Worm (Caenorhabditis elegans): ENCODE measurements around the gene T27D12.6.

Gene T27D12.6

ce11 chrII:11835208-11835607 lies at the start of gene T27D12.6:
Gene T27D12.6, plus strand, starts transcription at chrII:11835508.
- TF ChIP-seq W03F9.2 (tag; optimal IDR thresholded peaks at IDR 0.05) (no peak), him-1 (tag; optimal IDR thresholded peaks at IDR 0.05) (no peak), dao-5 (tag; optimal IDR thresholded peaks at IDR 0.05) (no peak)

- TF ChIP-seq him-1 (tag; optimal IDR thresholded peaks at IDR 0.05) (no peak), dao-5 (tag; optimal IDR thresholded peaks at IDR 0.05) (no peak), W03F9.2 (tag; optimal IDR thresholded peaks at IDR 0.05) (no peak)
Measured at ce11 chrII:11788025-11788424, 47.3 kb upstream of the T27D12.6 start.

- no peak for TF ChIP-seq him-1 (tag; optimal IDR thresholded peaks at IDR 0.05)
- TF ChIP-seq dao-5 (tag; optimal IDR thresholded peaks at IDR 0.05), result no peak
- no peak for TF ChIP-seq W03F9.2 (tag; optimal IDR thresholded peaks at IDR 0.05)
Measured at ce11 chrII:11790458-11790857, 44.9 kb upstream of the T27D12.6 start, which contains the start of gene F43G6.4. Gene F43G6.4, plus strand, starts transcription at chrII:11790758.

- no peak for TF ChIP-seq him-1 (tag; optimal IDR thresholded peaks at IDR 0.05)
- no peak for TF ChIP-seq W03F9.2 (tag; optimal IDR thresholded peaks at IDR 0.05)
- TF ChIP-seq dao-5 (tag; optimal IDR thresholded peaks at IDR 0.05), result no peak
Measured at ce11 chrII:11794392-11794791, 40.9 kb upstream of the T27D12.6 start.

- TF ChIP-seq him-1 (tag; optimal IDR thresholded peaks at IDR 0.05) (no peak), W03F9.2 (tag; optimal IDR thresholded peaks at IDR 0.05) (no peak), dao-5 (tag; optimal IDR thresholded peaks at IDR 0.05) (no peak)
Measured at ce11 chrII:11797194-11797593, 38.1 kb upstream of the T27D12.6 start.

- TF ChIP-seq dao-5 (tag; optimal IDR thresholded peaks at IDR 0.05) (no peak), W03F9.2 (tag; optimal IDR thresholded peaks at IDR 0.05) (no peak), him-1 (tag; optimal IDR thresholded peaks at IDR 0.05) (no peak)
Measured at ce11 chrII:11798737-11799136, 36.6 kb upstream of the T27D12.6 start, which contains the start of gene hda-5. Gene hda-5, plus strand, starts transcription at chrII:11799037.

ce11 chrII:11802451-11802850 lies 32.9 kb upstream of the T27D12.6 start, which contains the start of gene F43G6.17:
Gene F43G6.17, plus strand, starts transcription at chrII:11802751.
- TF ChIP-seq dao-5 (tag; optimal IDR thresholded peaks at IDR 0.05) (no peak), him-1 (tag; optimal IDR thresholded peaks at IDR 0.05) (no peak), W03F9.2 (tag; optimal IDR thresholded peaks at IDR 0.05) (no peak)

ce11 chrII:11806256-11806655 lies 29.1 kb upstream of the T27D12.6 start, which contains the start of gene jmjd-1.1:
Gene jmjd-1.1, plus strand, starts transcription at chrII:11806556.
- TF ChIP-seq dao-5 (tag; optimal IDR thresholded peaks at IDR 0.05) (no peak), W03F9.2 (tag; optimal IDR thresholded peaks at IDR 0.05) (no peak), him-1 (tag; optimal IDR thresholded peaks at IDR 0.05) (no peak)

ce11 chrII:11808979-11809378 lies 26.3 kb upstream of the T27D12.6 start, which contains the start of gene F43G6.10:
Gene F43G6.10, plus strand, starts transcription at chrII:11809349.
- TF ChIP-seq him-1 (tag; optimal IDR thresholded peaks at IDR 0.05), result no peak
- no peak for TF ChIP-seq W03F9.2 (tag; optimal IDR thresholded peaks at IDR 0.05)
- no peak for TF ChIP-seq dao-5 (tag; optimal IDR thresholded peaks at IDR 0.05)

ce11 chrII:11810436-11810835 lies 24.9 kb upstream of the T27D12.6 start, which contains the start of gene F43G6.7:
Gene F43G6.7, plus strand, starts transcription at chrII:11810790.
- TF ChIP-seq dao-5 (tag; optimal IDR thresholded peaks at IDR 0.05) (no peak), him-1 (tag; optimal IDR thresholded peaks at IDR 0.05) (no peak), W03F9.2 (tag; optimal IDR thresholded peaks at IDR 0.05) (no peak)

- TF ChIP-seq W03F9.2 (tag; optimal IDR thresholded peaks at IDR 0.05), result no peak
- TF ChIP-seq him-1 (tag; optimal IDR thresholded peaks at IDR 0.05), result no peak
- no peak for TF ChIP-seq dao-5 (tag; optimal IDR thresholded peaks at IDR 0.05)
Measured at ce11 chrII:11811241-11811640, 24.1 kb upstream of the T27D12.6 start.

- TF ChIP-seq him-1 (tag; optimal IDR thresholded peaks at IDR 0.05) (no peak), W03F9.2 (tag; optimal IDR thresholded peaks at IDR 0.05) (no peak), dao-5 (tag; optimal IDR thresholded peaks at IDR 0.05) (no peak)
Measured at ce11 chrII:11813895-11814369, 21.4 kb upstream of the T27D12.6 start, which contains the start of gene F43G6.8. Gene F43G6.8, minus strand, starts transcription at chrII:11814092.

- TF ChIP-seq dao-5 (tag; optimal IDR thresholded peaks at IDR 0.05) (no peak), W03F9.2 (tag; optimal IDR thresholded peaks at IDR 0.05) (no peak), him-1 (tag; optimal IDR thresholded peaks at IDR 0.05) (no peak)
Measured at ce11 chrII:11816014-11816413, 19.3 kb upstream of the T27D12.6 start.

- no peak for TF ChIP-seq W03F9.2 (tag; optimal IDR thresholded peaks at IDR 0.05)
- no peak for TF ChIP-seq dao-5 (tag; optimal IDR thresholded peaks at IDR 0.05)
- no peak for TF ChIP-seq him-1 (tag; optimal IDR thresholded peaks at IDR 0.05)
Measured at ce11 chrII:11816475-11816874, 18.8 kb upstream of the T27D12.6 start, which contains the start of gene pap-3. Gene pap-3, minus strand, starts transcription at chrII:11816575.

- no peak for TF ChIP-seq him-1 (tag; optimal IDR thresholded peaks at IDR 0.05)
- TF ChIP-seq W03F9.2 (tag; optimal IDR thresholded peaks at IDR 0.05), result no peak
- TF ChIP-seq dao-5 (tag; optimal IDR thresholded peaks at IDR 0.05), result no peak
Measured at ce11 chrII:11819824-11820223, 15.5 kb upstream of the T27D12.6 start, which contains the start of gene Y6D1A.2. Gene Y6D1A.2, minus strand, starts transcription at chrII:11819924.
